Fruit fly (Drosophila melanogaster): ENCODE results near the gene spen.
A peak's percentile ranks its signal among the peaks of the same experiment; 100 is the strongest.

spen gene

DNA sequence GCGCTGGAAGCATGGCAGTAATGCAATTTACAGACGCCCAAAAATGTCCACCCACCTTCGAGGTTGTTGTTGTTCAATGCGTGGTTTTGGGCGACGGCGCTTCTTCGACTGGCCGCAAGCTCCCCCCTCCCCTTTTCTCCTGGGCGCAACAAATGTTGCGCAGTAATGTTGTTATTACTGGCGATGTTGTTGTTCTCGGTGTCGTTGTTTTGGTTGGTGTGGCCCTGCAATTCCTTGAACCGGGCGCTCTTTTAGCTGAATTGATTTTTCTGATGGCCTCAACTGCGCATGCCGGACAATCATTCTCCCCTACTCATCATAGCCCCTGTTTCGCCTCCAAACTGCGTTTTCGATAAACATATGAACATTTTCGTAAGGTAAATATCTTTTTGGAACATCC, 22.2 kb downstream of the spen start:
- TF ChIP-seq CG8478 (optimal IDR thresholded peaks at IDR 0.05) (no peak), CTCF (optimal IDR thresholded peaks at IDR 0.05) (no peak)

- TF ChIP-seq CG8478 (optimal IDR thresholded peaks at IDR 0.05), result no peak
- peak in 1 of 2 experiments; percentile 9 for TF ChIP-seq CTCF (optimal IDR thresholded peaks at IDR 0.05)
These were observed 23.7 kb downstream of the spen start for dm6 chr2L:182360-183144.

DNA sequence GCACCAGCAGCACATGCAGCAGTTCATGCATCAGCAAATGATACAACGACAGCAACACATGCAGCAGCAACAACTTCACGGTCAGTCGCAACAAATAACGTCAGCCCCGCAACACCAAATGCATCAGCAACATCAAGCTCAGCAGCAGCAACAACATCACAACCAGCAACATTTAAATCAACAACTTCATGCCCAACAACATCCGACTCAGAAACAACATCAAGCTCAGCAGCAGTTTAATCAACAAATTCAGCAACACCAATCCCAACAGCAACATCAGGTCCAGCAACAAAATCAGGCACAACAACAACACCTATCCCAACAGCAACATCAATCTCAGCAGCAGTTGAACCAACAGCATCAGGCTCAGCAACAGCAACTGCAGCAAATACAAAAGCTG, 36.8 kb downstream of the spen start:
- TF ChIP-seq CG8478 (optimal IDR thresholded peaks at IDR 0.05), result no peak
- TF ChIP-seq CTCF (optimal IDR thresholded peaks at IDR 0.05), result no peak

DNA sequence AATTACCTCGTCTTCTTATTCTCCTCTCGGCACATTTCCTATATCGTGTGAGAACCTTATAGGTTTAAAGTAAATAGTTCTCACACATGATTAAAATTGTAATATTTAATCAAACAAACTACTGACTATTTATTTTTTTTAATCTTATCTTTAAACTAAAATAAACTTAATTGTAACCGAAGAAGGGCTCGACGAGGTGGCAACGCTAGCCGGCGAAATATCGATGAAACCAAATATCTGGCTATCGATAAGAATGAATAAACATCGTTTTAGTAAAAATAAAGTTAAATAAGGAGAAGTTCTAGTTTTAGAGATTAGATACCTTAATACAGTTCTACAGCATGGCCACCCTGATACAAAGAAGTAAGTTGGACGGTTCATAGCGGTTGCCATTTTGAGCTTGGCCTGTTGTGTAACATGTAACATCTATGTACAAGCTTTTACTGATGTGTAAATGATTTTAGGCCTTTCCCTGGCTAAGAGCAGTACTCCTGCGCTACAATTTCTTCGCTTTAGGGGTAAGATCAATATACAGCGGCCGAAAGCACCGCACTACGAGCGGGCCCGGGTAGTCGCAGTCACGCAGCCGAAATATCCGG, 44.8 kb downstream of the spen start, which contains the start of gene mRpL10:
Gene mRpL10 (plus strand): TSS at position 251 of the 599 bp plus-strand sequence.
- TF ChIP-seq CG8478 (optimal IDR thresholded peaks at IDR 0.05), result no peak
- TF ChIP-seq CTCF (optimal IDR thresholded peaks at IDR 0.05), result peak in 1 of 2 experiments; percentile 25

DNA sequence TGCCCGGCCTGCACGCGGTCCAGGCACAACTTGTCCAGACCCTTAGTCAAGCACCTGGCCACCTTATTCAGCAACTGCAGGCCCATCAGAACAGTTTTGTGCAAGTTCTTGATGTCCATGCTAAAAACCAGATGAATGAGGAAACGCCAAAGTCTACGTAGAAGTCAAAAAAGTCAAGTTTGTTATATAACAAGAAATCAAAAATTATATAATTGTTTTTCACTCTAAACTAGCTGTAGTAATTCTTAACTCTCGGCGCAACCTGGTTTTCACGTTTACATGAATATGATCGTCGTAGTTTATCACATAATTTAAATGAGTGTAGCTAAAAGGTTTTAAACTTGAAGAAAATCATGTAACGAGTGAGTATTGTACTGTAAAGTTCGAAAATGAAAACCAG, 45.7 kb downstream of the spen start:
- no peak for TF ChIP-seq CG8478 (optimal IDR thresholded peaks at IDR 0.05)
- no peak for TF ChIP-seq CTCF (optimal IDR thresholded peaks at IDR 0.05)

- TF ChIP-seq CTCF (optimal IDR thresholded peaks at IDR 0.05) (no peak), CG8478 (optimal IDR thresholded peaks at IDR 0.05) (no peak)
These were observed 47.7 kb downstream of the spen start for dm6 chr2L:206556-206955.

- TF ChIP-seq CG8478 (optimal IDR thresholded peaks at IDR 0.05), result no peak
- TF ChIP-seq CTCF (optimal IDR thresholded peaks at IDR 0.05), result peak; percentile 21 to 57
These were observed 48.4 kb downstream of the spen start, which contains the start of the genes Tbc1d15-17 and CG11617 for dm6 chr2L:207129-207813. TSS of gene Tbc1d15-17 (plus strand) at chr2L:207179. TSS of gene CG11617 (minus strand) at chr2L:207297.

DNA sequence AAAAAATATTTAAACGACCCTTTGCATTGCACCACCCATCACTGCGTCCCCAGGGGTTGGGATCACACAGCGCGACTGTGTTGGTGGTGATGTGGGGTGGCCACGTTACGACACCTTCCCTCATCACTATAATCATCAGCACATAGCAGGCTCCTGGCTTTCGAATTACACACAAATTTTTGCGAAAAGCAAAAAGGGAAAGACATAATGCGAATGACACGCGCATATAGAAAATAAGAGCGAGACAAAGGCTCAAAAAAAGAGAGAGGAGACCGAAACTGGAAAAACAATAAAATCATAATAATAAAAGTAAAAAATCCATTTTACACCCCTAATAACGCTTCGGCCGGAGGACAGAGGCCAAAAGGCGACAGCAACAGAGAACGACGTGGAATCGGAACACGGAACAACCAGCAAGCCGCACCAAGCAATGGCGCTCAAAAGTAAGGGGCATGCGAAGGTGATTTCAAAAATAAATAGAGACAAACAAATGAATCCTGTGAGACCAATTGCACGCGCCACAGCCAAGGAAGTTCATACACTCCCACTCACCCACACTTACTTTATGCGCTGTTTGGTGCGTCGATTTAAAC, 60.7 kb downstream of the spen start:
- TF ChIP-seq CG8478 (optimal IDR thresholded peaks at IDR 0.05) (no peak), CTCF (optimal IDR thresholded peaks at IDR 0.05) (no peak)

DNA sequence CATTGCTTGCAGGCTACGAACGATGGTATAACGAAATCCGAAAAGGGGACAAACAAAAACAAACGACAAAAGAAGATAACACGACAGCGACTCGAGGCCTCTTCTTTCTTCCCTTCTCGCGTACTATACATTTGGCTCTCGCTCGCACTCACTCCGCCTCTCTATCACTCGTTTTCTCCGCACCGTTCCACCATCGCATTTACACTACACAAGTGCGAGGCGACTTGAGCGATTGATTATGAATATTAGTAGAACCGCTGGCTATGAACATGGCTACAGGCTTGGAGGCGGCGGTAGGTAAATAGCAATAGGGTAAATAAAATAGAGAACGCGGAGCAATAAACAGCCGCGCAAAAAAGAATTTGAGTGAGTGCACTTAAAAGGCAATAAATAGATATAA, 61.7 kb downstream of the spen start:
- no peak for TF ChIP-seq CTCF (optimal IDR thresholded peaks at IDR 0.05)
- TF ChIP-seq CG8478 (optimal IDR thresholded peaks at IDR 0.05), result no peak

- TF ChIP-seq CG8478 (optimal IDR thresholded peaks at IDR 0.05), result no peak
- TF ChIP-seq CTCF (optimal IDR thresholded peaks at IDR 0.05), result no peak
These were observed 62.3 kb downstream of the spen start for dm6 chr2L:221152-221551.

- no peak for TF ChIP-seq CG8478 (optimal IDR thresholded peaks at IDR 0.05)
- no peak for TF ChIP-seq CTCF (optimal IDR thresholded peaks at IDR 0.05)
These were observed 63.2 kb downstream of the spen start for dm6 chr2L:221939-222489.

dm6 chr2L:222867-223266, 64.0 kb downstream of the spen start:
- TF ChIP-seq CTCF (optimal IDR thresholded peaks at IDR 0.05), result no peak

DNA sequence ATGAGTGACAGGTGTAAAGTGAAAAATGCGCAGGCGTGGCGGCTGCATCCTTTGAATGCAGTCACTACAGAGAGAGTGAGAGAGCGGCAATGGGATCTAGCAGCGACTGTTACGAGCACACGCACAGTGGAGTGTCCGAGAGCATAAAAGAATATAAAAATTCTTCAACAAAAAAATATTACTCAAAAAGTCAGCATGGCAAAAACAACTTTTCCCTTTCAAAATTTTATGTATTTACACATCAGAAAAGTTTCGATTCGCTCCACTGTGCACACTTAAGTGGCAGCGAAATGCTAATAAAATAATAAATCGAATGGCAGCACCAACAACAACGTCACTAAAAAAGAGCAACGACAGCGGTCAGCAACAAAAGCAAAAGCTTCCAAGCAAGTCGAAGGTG, 64.5 kb downstream of the spen start:
- no peak for TF ChIP-seq CTCF (optimal IDR thresholded peaks at IDR 0.05)
- TF ChIP-seq CG8478 (optimal IDR thresholded peaks at IDR 0.05), result no peak

dm6 chr2L:223867-224598, 65.2 kb downstream of the spen start:
- TF ChIP-seq CTCF (optimal IDR thresholded peaks at IDR 0.05) (no peak), CG8478 (optimal IDR thresholded peaks at IDR 0.05) (no peak)
